Fruit fly (Drosophila melanogaster) Kc167 (cell line): ENCODE data around the gene CadN2.

Experiments
- Sin3A ChIP-seq: fragments of >200 bp; optimal IDR thresholded peaks from 2 replicates; lab custom pipeline; 2018; ENCODE audit warnings: missing external identifiers
- insv ChIP-seq: fragments of >200 bp; optimal IDR thresholded peaks from 3 replicates; lab custom pipeline; 2018; ENCODE audit warnings: missing external identifiers
- psq ChIP-seq: fragments of >200 bp; optimal IDR thresholded peaks from 2 replicates; lab custom pipeline; 2017; ENCODE audit warnings: missing external identifiers

- TF ChIP-seq Sin3A (lab: Kevin White, UChicago) (no peak), psq (lab: Kevin White, UChicago) (no peak), insv (no peak)
Measured at dm6 chr2L:17743735-17744134, 131.3 kb downstream of the CadN2 start.
